Worm (Caenorhabditis elegans) whole organism, midembryonic: ENCODE data around the gene B0024.13.

ENCODE experiments used
- klf-2 ChIP-seq: fragments of 200-800 bp; sonication (Bioruptor generic); conservative IDR thresholded peaks from 2 replicates; pipeline ENCODE4 v1.3.6; 2022; ENCODE audit warnings: missing genetic modification reagents, missing genetic modification characterization, missing compliant biosample characterization
- ztf-29 ChIP-seq: fragments of 200-800 bp; sonication (Bioruptor generic); IDR thresholded peaks from 2 replicates; pipeline ENCODE4 v1.3.6; 2022; ENCODE audit warnings: missing genetic modification reagents, missing genetic modification characterization, missing compliant biosample characterization

B0024.13 gene

DNA sequence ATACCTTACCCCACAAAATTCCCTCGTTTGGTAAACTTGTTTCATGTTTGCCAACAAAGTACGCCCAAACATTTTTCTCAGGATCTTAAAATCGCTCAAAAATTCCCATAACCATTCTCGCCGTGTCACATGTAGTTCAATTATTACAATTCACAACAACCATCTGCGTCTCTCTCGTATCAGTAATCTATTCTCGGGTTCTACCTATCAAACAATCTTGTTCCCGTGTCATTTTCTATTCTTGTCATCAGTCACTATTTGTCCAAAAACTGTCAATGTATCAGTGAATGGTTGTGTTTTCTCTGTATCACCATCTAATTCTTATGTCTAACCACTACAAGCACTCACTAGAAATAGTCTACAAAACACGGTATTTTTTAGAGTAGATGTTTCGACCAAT, 50.7 kb downstream of the B0024.13 start:
- TF ChIP-seq klf-2 (no peak), ztf-29 (GFP tag; lab: Robert Waterston, UW) (no peak)
